Fruit fly (Drosophila melanogaster) whole organism, embryonic: ENCODE results near the gene Cdc14.

Experiments
- ATbp ChIP-seq: fragments of 200-800 bp; sonication (Bioruptor generic); optimal IDR thresholded peaks from 2 replicates; lab custom pipeline; 2017; ENCODE audit warnings: missing biosample characterization, mild to moderate bottlenecking, missing genetic modification characterization, missing genetic modification reagents
- Bgb ChIP-seq: fragments of 200-800 bp; sonication (Bioruptor generic); IDR thresholded peaks from 2 replicates; pipeline ENCODE4 v1.3.6; 2022; ENCODE audit warnings: missing biosample characterization, missing genetic modification characterization; ENCODE audit not compliant: partially characterized antibody
- BtbVII ChIP-seq: fragments of 200-800 bp; sonication (Bioruptor generic); optimal IDR thresholded peaks from 3 replicates; lab custom pipeline; 2017; ENCODE audit warnings: missing biosample characterization, mild to moderate bottlenecking, missing genetic modification characterization
- CG10543 ChIP-seq: fragments of 200-800 bp; sonication (Bioruptor generic); optimal IDR thresholded peaks from 3 replicates; lab custom pipeline; 2017; ENCODE audit warnings: missing biosample characterization, mild to moderate bottlenecking, missing genetic modification characterization, moderate library complexity
- CG11398 ChIP-seq: fragments of 200-800 bp; sonication (Bioruptor generic); optimal IDR thresholded peaks from 2 replicates; lab custom pipeline; 2016; ENCODE audit warnings: missing biosample characterization, missing genetic modification characterization
- CG12071 ChIP-seq: fragments of 200-800 bp; sonication (Bioruptor generic); optimal IDR thresholded peaks from 3 replicates; lab custom pipeline; 2018; ENCODE audit warnings: missing biosample characterization, mild to moderate bottlenecking, missing genetic modification characterization
- CG12769 ChIP-seq: fragments of 200-800 bp; sonication (Bioruptor generic); optimal IDR thresholded peaks from 2 replicates; lab custom pipeline; 2019; ENCODE audit warnings: missing biosample characterization, mild to moderate bottlenecking, missing genetic modification characterization, moderate library complexity
- CG13296 ChIP-seq: fragments of 200-800 bp; sonication (Bioruptor generic); optimal IDR thresholded peaks from 3 replicates; lab custom pipeline; 2018; ENCODE audit warnings: missing biosample characterization, mild to moderate bottlenecking, missing genetic modification characterization
- CG13775 ChIP-seq: fragments of 200-800 bp; sonication (Bioruptor generic); optimal IDR thresholded peaks from 3 replicates; lab custom pipeline; 2017; ENCODE audit warnings: missing biosample characterization, mild to moderate bottlenecking, missing genetic modification characterization
- CG14667 ChIP-seq: fragments of 200-800 bp; sonication (Bioruptor generic); IDR thresholded peaks from 2 replicates; pipeline ENCODE4 v1.3.6; 2022; ENCODE audit warnings: missing biosample characterization, missing genetic modification characterization
- CG1603 ChIP-seq: fragments of 200-800 bp; sonication (Bioruptor generic); optimal IDR thresholded peaks from 2 replicates; lab custom pipeline; 2019; ENCODE audit warnings: missing biosample characterization, mild to moderate bottlenecking, missing genetic modification characterization, moderate library complexity
- CG17568 ChIP-seq: fragments of 200-800 bp; sonication (Bioruptor generic); optimal IDR thresholded peaks from 2 replicates; lab custom pipeline; 2018; ENCODE audit warnings: missing biosample characterization, mild to moderate bottlenecking, missing genetic modification characterization, moderate library complexity
- CG2199 ChIP-seq: fragments of 200-800 bp; sonication (Bioruptor generic); IDR thresholded peaks from 3 replicates; pipeline ENCODE4 v1.3.6; 2022; ENCODE audit warnings: missing biosample characterization, missing genetic modification characterization
- CG2678 ChIP-seq: fragments of 200-800 bp; sonication (Bioruptor generic); optimal IDR thresholded peaks from 3 replicates; lab custom pipeline; 2019; ENCODE audit warnings: missing biosample characterization, mild to moderate bottlenecking, missing genetic modification characterization, moderate library complexity
- CG2712 ChIP-seq: fragments of 200-800 bp; optimal IDR thresholded peaks from 3 replicates; lab custom pipeline; 2019; ENCODE audit warnings: missing biosample characterization, mild to moderate bottlenecking, missing genetic modification characterization, moderate library complexity
- CG34422 ChIP-seq: fragments of 200-800 bp; sonication (Bioruptor generic); IDR thresholded peaks from 3 replicates; pipeline ENCODE4 v1.3.6; 2022; ENCODE audit warnings: missing biosample characterization, missing genetic modification characterization
- CG4404 ChIP-seq: fragments of 200-800 bp; sonication (Bioruptor generic); IDR thresholded peaks from 2 replicates; pipeline ENCODE4 v1.3.6; 2022; ENCODE audit warnings: missing biosample characterization, missing genetic modification characterization
- CG5180 ChIP-seq: fragments of 200-800 bp; sonication (Bioruptor generic); optimal IDR thresholded peaks from 3 replicates; lab custom pipeline; 2017; ENCODE audit warnings: missing biosample characterization, missing genetic modification characterization, mild to moderate bottlenecking, moderate library complexity, missing genetic modification reagents
- CG6254 ChIP-seq: fragments of 200-800 bp; sonication (Bioruptor generic); optimal IDR thresholded peaks from 3 replicates; lab custom pipeline; 2017; ENCODE audit warnings: mild to moderate bottlenecking, missing biosample characterization, missing genetic modification reagents, missing genetic modification characterization
- CG6813 ChIP-seq: fragments of 200-800 bp; sonication (Bioruptor generic); optimal IDR thresholded peaks from 2 replicates; lab custom pipeline; 2017; ENCODE audit warnings: missing biosample characterization, missing genetic modification characterization, mild to moderate bottlenecking, moderate library complexity, missing genetic modification reagents
- CG8281 ChIP-seq: fragments of 200-800 bp; sonication (Bioruptor generic); optimal IDR thresholded peaks from 2 replicates; lab custom pipeline; 2018; ENCODE audit warnings: missing biosample characterization, mild to moderate bottlenecking, missing genetic modification characterization, moderate library complexity
- Camta ChIP-seq: fragments of 200-800 bp; sonication (Bioruptor generic); optimal IDR thresholded peaks from 2 replicates; lab custom pipeline; 2016; ENCODE audit warnings: missing biosample characterization, missing genetic modification characterization
- Doc2 ChIP-seq: fragments of 200-800 bp; sonication (Bioruptor generic); IDR thresholded peaks from 2 replicates; pipeline ENCODE4 v1.3.6; 2022; ENCODE audit warnings: missing biosample characterization, missing genetic modification characterization
- GATAe ChIP-seq: fragments of 200-800 bp; sonication (Bioruptor generic); conservative IDR thresholded peaks from 2 replicates; pipeline ENCODE4 v1.3.6; 2022; ENCODE audit warnings: missing biosample characterization, missing genetic modification characterization
- H15 ChIP-seq: fragments of 200-800 bp; sonication (Bioruptor generic); IDR thresholded peaks from 3 replicates; pipeline ENCODE4 v1.3.6; 2022; ENCODE audit warnings: missing biosample characterization, missing genetic modification characterization
- Lim3 ChIP-seq: fragments of 200-800 bp; sonication (Bioruptor generic); IDR thresholded peaks from 2 replicates; pipeline ENCODE4 v1.3.6; 2022; ENCODE audit warnings: missing biosample characterization, missing genetic modification characterization
- Mes4 ChIP-seq: fragments of 200-800 bp; sonication (Bioruptor generic); optimal IDR thresholded peaks from 2 replicates; lab custom pipeline; 2016; ENCODE audit warnings: missing biosample characterization, missing genetic modification characterization
- Oaz ChIP-seq: fragments of 200-800 bp; sonication (Bioruptor generic); IDR thresholded peaks from 2 replicates; pipeline ENCODE4 v1.3.6; 2022; ENCODE audit warnings: missing biosample characterization, missing genetic modification characterization
- Rfx ChIP-seq: fragments of 200-800 bp; sonication (Bioruptor generic); IDR thresholded peaks from 2 replicates; pipeline ENCODE4 v1.3.6; 2022; ENCODE audit warnings: missing biosample characterization, missing genetic modification characterization
- Trl ChIP-seq, 3 experiments: fragments of >200 bp in 2 of 3; fragments of 200-800 bp in 1 of 3; sonication (Bioruptor generic) in 1 of 3; optimal IDR thresholded peaks; 2 replicates in 1 of 3; 3 replicates in 2 of 3; lab custom pipeline; 2016 to 2017; ENCODE audit warnings: missing biosample characterization in 1 of 3, missing genetic modification characterization in 1 of 3
- ato ChIP-seq: fragments of 200-800 bp; sonication (Bioruptor generic); IDR thresholded peaks from 2 replicates; pipeline ENCODE4 v1.3.6; 2022; ENCODE audit warnings: missing biosample characterization, missing genetic modification characterization; ENCODE audit not compliant: partially characterized antibody
- bigmax ChIP-seq: fragments of 200-800 bp; sonication (Bioruptor generic); optimal IDR thresholded peaks from 2 replicates; lab custom pipeline; 2018; ENCODE audit warnings: missing biosample characterization, mild to moderate bottlenecking, missing genetic modification characterization
- chinmo ChIP-seq: fragments of 200-800 bp; sonication (Bioruptor generic); IDR thresholded peaks from 4 replicates; pipeline ENCODE4 v1.3.6; 2022; ENCODE audit warnings: missing biosample characterization, missing genetic modification characterization; ENCODE audit not compliant: partially characterized antibody
- chm ChIP-seq: fragments of 200-800 bp; sonication (Bioruptor generic); IDR thresholded peaks from 2 replicates; pipeline ENCODE4 v1.3.6; 2022; ENCODE audit warnings: missing biosample characterization, missing genetic modification characterization
- cwo ChIP-seq: fragments of 200-800 bp; sonication (Bioruptor generic); optimal IDR thresholded peaks from 3 replicates; lab custom pipeline; 2017; ENCODE audit warnings: missing biosample characterization, missing genetic modification characterization, mild to moderate bottlenecking, moderate library complexity, missing genetic modification reagents
- gcm ChIP-seq: fragments of 200-800 bp; sonication (Bioruptor generic); optimal IDR thresholded peaks from 2 replicates; lab custom pipeline; 2019; ENCODE audit warnings: missing biosample characterization, mild to moderate bottlenecking, missing genetic modification characterization, moderate library complexity
- insv ChIP-seq, 2 experiments: fragments of 200-800 bp; sonication (Bioruptor generic); optimal IDR thresholded peaks; 3 replicates each; lab custom pipeline; 2016 to 2018; ENCODE audit warnings: missing biosample characterization in 2 of 2, missing genetic modification characterization in 2 of 2
- kay ChIP-seq: fragments of 200-800 bp; sonication (Bioruptor generic); optimal IDR thresholded peaks from 2 replicates; lab custom pipeline; 2016; ENCODE audit warnings: missing biosample characterization, missing genetic modification characterization
- kni ChIP-seq: fragments of 200-800 bp; sonication (Bioruptor generic); optimal IDR thresholded peaks from 3 replicates; lab custom pipeline; 2017; ENCODE audit warnings: mild to moderate bottlenecking, missing biosample characterization, missing genetic modification reagents, missing genetic modification characterization
- mirr ChIP-seq: fragments of 200-800 bp; sonication (Bioruptor generic); optimal IDR thresholded peaks from 3 replicates; lab custom pipeline; 2018; ENCODE audit warnings: missing biosample characterization, mild to moderate bottlenecking, missing genetic modification characterization
- row ChIP-seq: fragments of 200-800 bp; sonication (Bioruptor generic); IDR thresholded peaks from 3 replicates; pipeline ENCODE4 v1.3.6; 2022; ENCODE audit warnings: missing biosample characterization, missing genetic modification characterization
- salm ChIP-seq: fragments of 200-800 bp; sonication (Bioruptor generic); optimal IDR thresholded peaks from 2 replicates; lab custom pipeline; 2018; ENCODE audit warnings: missing biosample characterization, mild to moderate bottlenecking, missing genetic modification characterization
- scrt ChIP-seq: fragments of 200-800 bp; sonication (Bioruptor generic); optimal IDR thresholded peaks from 2 replicates; lab custom pipeline; 2018; ENCODE audit warnings: missing biosample characterization, mild to moderate bottlenecking, missing genetic modification characterization, moderate library complexity
- slp2 ChIP-seq: fragments of 200-800 bp; sonication (Bioruptor generic); optimal IDR thresholded peaks from 2 replicates; lab custom pipeline; 2016; ENCODE audit warnings: missing biosample characterization, missing genetic modification characterization
- so ChIP-seq: fragments of 200-800 bp; sonication (Bioruptor generic); IDR thresholded peaks from 3 replicates; pipeline ENCODE4 v1.3.6; 2022; ENCODE audit warnings: missing biosample characterization, missing genetic modification characterization
- unc-4 ChIP-seq: fragments of 200-800 bp; sonication (Bioruptor generic); IDR thresholded peaks from 2 replicates; pipeline ENCODE4 v1.3.6; 2022; ENCODE audit warnings: missing biosample characterization, missing genetic modification characterization; ENCODE audit not compliant: partially characterized antibody
- wek ChIP-seq: fragments of 200-800 bp; sonication (Bioruptor generic); optimal IDR thresholded peaks from 3 replicates; lab custom pipeline; 2018; ENCODE audit warnings: missing biosample characterization, mild to moderate bottlenecking, missing genetic modification characterization, moderate library complexity
- zen ChIP-seq: fragments of 200-800 bp; sonication (Bioruptor generic); optimal IDR thresholded peaks from 3 replicates; lab custom pipeline; 2018; ENCODE audit warnings: missing biosample characterization, mild to moderate bottlenecking, missing genetic modification characterization, moderate library complexity

Gene Cdc14

dm6 chr2L:7828901-7829300, 18.4 kb upstream of the Cdc14 start (continued):
- TF ChIP-seq CG14667 (GFP tag; lab: Robert Waterston, UW) (no peak), chinmo (GFP tag; lab: Robert Waterston, UW) (peak; percentile 80; the same call in 2 of the 4 replicates), CG12071 (GFP tag; lab: Kevin White, UChicago) (peak; percentile 37), Rfx (peak; percentile 13; the same call in 1 of the 2 replicates), gcm (GFP tag; lab: Kevin White, UChicago) (peak; percentile 47), row (no peak), CG5180 (GFP tag; lab: Kevin White, UChicago) (peak; percentile 31), CG13296 (GFP tag; lab: Kevin White, UChicago) (peak; percentile 47), ATbp (GFP tag; lab: Kevin White, UChicago) (peak; percentile 15), kni (GFP tag; lab: Kevin White, UChicago) (peak; percentile 4), BtbVII (GFP tag; lab: Kevin White, UChicago) (peak; percentile 47), bigmax (GFP tag; lab: Kevin White, UChicago) (peak; percentile 96), mirr (peak; percentile 27), scrt (peak; percentile 7), CG11398 (peak; percentile 22), CG6254 (GFP tag; lab: Kevin White, UChicago) (peak; percentile 17), wek (GFP tag; lab: Kevin White, UChicago) (peak; percentile 21), CG2678 (tag; lab: Kevin White, UChicago) (peak; percentile 15), salm (tag; lab: Kevin White, UChicago) (peak; percentile 33), so (peak; percentile 24; the same call in 1 of the 3 replicates), Trl (optimal IDR thresholded peaks at IDR 0.05; lab: Kevin White, UChicago) (peak; percentile 93), Trl (GFP tag; optimal IDR thresholded peaks at IDR 0.05; lab: Kevin White, UChicago) (peak; percentile 39)

- peak; percentile 72 for TF ChIP-seq Bgb
- peak; percentile 90 for TF ChIP-seq CG34422
- peak; percentile 59; the same call in 1 of the 2 replicates for TF ChIP-seq chm (GFP tag; lab: Robert Waterston, UW)
- no peak for TF ChIP-seq CG17568 (GFP tag; lab: Kevin White, UChicago)
- TF ChIP-seq CG13775 (GFP tag; lab: Kevin White, UChicago): no peak
- TF ChIP-seq GATAe (GFP tag; lab: Robert Waterston, UW): peak; percentile 38; the same call in 1 of the 2 replicates
- no peak for TF ChIP-seq slp2 (GFP tag; lab: Kevin White, UChicago)
- TF ChIP-seq Mes4 (GFP tag; lab: Kevin White, UChicago): peak; percentile 54
- 0 out of 3 replicates have a peak, but pooled peaks have one; percentile 43 for TF ChIP-seq CG2199 (GFP tag; lab: Robert Waterston, UW)
- TF ChIP-seq CG8281: peak; percentile 50
- TF ChIP-seq insv (GFP tag; optimal IDR thresholded peaks at IDR 0.05; lab: Kevin White, UChicago): peak in 1 of 2 experiments; percentile 62
- TF ChIP-seq CG6813 (GFP tag; lab: Kevin White, UChicago): peak; percentile 19
- no peak for TF ChIP-seq H15 (GFP tag; lab: Robert Waterston, UW)
- peak; percentile 32 for TF ChIP-seq CG12769 (tag; lab: Kevin White, UChicago)
- TF ChIP-seq CG14667 (GFP tag; lab: Robert Waterston, UW): no peak
- no peak for TF ChIP-seq Lim3
- peak; percentile 7 for TF ChIP-seq Camta (GFP tag; lab: Kevin White, UChicago)
- no peak for TF ChIP-seq unc-4
- TF ChIP-seq CG2712 (tag; lab: Kevin White, UChicago): peak; percentile 36
- peak; percentile 19 for TF ChIP-seq cwo (GFP tag; lab: Kevin White, UChicago)
- no peak for TF ChIP-seq CG4404 (GFP tag; lab: Robert Waterston, UW)
- peak; percentile 17 for TF ChIP-seq CG1603
- TF ChIP-seq kay (GFP tag; lab: Kevin White, UChicago): peak; percentile 93
- no peak for TF ChIP-seq Oaz (GFP tag; lab: Robert Waterston, UW)
- peak; percentile 65 for TF ChIP-seq CG10543 (GFP tag; lab: Kevin White, UChicago)
- TF ChIP-seq zen: peak; percentile 56
- TF ChIP-seq ato (GFP tag; lab: Robert Waterston, UW): 0 out of 2 replicates have a peak, but pooled peaks have one; percentile 43
- peak in 1 of 2 experiments; percentile 72 for TF ChIP-seq Trl (optimal IDR thresholded peaks at IDR 0.05; lab: Kevin White, UChicago)
- no peak for TF ChIP-seq Trl (GFP tag; optimal IDR thresholded peaks at IDR 0.05; lab: Kevin White, UChicago)
- no peak for TF ChIP-seq Doc2 (GFP tag; lab: Robert Waterston, UW)
Measured at dm6 chr2L:7828231-7828630, 17.7 kb upstream of the Cdc14 start.
